Worm (Caenorhabditis elegans) whole organism, midembryonic: Measurements from ENCODE around the gene srv-25.

Experiments used
- cog-1 ChIP-seq: sonication (generic microtip); optimal IDR thresholded peaks from 2 replicates; lab custom pipeline; 2016; ENCODE audit warnings: missing genetic modification characterization, missing compliant biosample characterization
- flt-1 ChIP-seq: fragments of 200-800 bp; sonication (Bioruptor generic); IDR thresholded peaks from 2 replicates; pipeline ENCODE4 v1.3.6; 2022; ENCODE audit warnings: missing genetic modification characterization, missing compliant biosample characterization
- klf-2 ChIP-seq: fragments of 200-800 bp; sonication (Bioruptor generic); conservative IDR thresholded peaks from 2 replicates; pipeline ENCODE4 v1.3.6; 2022; ENCODE audit warnings: missing genetic modification reagents, missing genetic modification characterization, missing compliant biosample characterization
- med-1 ChIP-seq: sonication (generic microtip); optimal IDR thresholded peaks from 2 replicates; lab custom pipeline; 2017; ENCODE audit warnings: missing genetic modification characterization, mild to moderate bottlenecking, missing compliant biosample characterization, antibody characterized with exemption, missing genetic modification reagents; ENCODE audit not compliant: insufficient read depth
- ref-1 ChIP-seq: fragments of 200-800 bp; sonication (Bioruptor generic); conservative IDR thresholded peaks from 2 replicates; pipeline ENCODE4 v1.3.6; 2022; ENCODE audit warnings: missing genetic modification reagents, missing genetic modification characterization, missing compliant biosample characterization
- ztf-23 ChIP-seq: fragments of 200-800 bp; sonication (Bioruptor generic); IDR thresholded peaks from 2 replicates; pipeline ENCODE4 v1.3.6; 2022; ENCODE audit warnings: missing genetic modification reagents, missing genetic modification characterization, missing compliant biosample characterization
- ztf-29 ChIP-seq: fragments of 200-800 bp; sonication (Bioruptor generic); IDR thresholded peaks from 2 replicates; pipeline ENCODE4 v1.3.6; 2022; ENCODE audit warnings: missing genetic modification reagents, missing genetic modification characterization, missing compliant biosample characterization

ce11 chrIV:6307439-6307838 is 3.9 kb upstream of the srv-25 start, which contains the start of gene csp-2:
- TF ChIP-seq med-1 (GFP tag; lab: Kevin White, UChicago) (no peak), klf-2 (GFP tag; lab: Robert Waterston, UW) (no peak), ztf-23 (GFP tag; lab: Robert Waterston, UW) (no peak), flt-1 (GFP tag; lab: Robert Waterston, UW) (no peak), cog-1 (tag; lab: Kevin White, UChicago) (no peak), ref-1 (no peak), ztf-29 (no peak)
